Worm (Caenorhabditis elegans): Measurements from ENCODE around the gene F48C5.2.

The F48C5.2 gene

DNA sequence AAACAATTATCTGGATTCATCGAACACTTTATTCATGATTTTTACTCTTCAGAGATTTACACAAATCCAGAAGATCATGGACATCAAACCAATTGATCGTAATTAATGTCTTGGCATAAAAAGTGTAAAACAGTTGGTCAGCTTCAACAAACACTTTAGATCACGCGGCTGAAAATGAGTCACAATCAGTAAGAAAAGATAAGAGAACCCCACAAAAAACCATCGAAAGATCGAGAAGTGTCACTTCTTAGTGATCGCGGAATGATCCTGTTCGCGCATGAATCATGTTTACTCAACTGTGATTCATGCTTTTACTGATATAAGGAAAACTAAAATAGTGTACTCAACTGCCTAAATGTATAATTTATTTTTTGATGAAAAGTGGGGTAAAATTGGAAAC lies 44.7 kb downstream of the F48C5.2 start (continued):
- no peak for TF ChIP-seq madf-5 (GFP tag; IDR thresholded peaks at IDR 0.05)
- no peak for TF ChIP-seq lin-1 (GFP tag; IDR thresholded peaks at IDR 0.05)
- TF ChIP-seq arid-1 (GFP tag; conservative IDR thresholded peaks at IDR 0.05) = no peak
- TF ChIP-seq nhr-237 (tag; optimal IDR thresholded peaks at IDR 0.05) = no peak
- TF ChIP-seq Y105C5A.15 (GFP tag; IDR thresholded peaks at IDR 0.05) = no peak
- TF ChIP-seq aha-1 (tag) = peak; percentile 95
- no peak for TF ChIP-seq attf-4 (tag; optimal IDR thresholded peaks at IDR 0.05)
- TF ChIP-seq pha-4 (GFP tag; IDR thresholded peaks at IDR 0.05) = peak; percentile 28; the same call in 1 of the 2 replicates
- peak; percentile 50 for TF ChIP-seq pha-4 (tag; optimal IDR thresholded peaks at IDR 0.05)
- no peak for TF ChIP-seq lin-39 (tag; optimal IDR thresholded peaks at IDR 0.05)
- TF ChIP-seq Y75B8A.6 (GFP tag; IDR thresholded peaks at IDR 0.05) = no peak
- no peak for TF ChIP-seq ama-1 (optimal IDR thresholded peaks at IDR 0.05)

DNA sequence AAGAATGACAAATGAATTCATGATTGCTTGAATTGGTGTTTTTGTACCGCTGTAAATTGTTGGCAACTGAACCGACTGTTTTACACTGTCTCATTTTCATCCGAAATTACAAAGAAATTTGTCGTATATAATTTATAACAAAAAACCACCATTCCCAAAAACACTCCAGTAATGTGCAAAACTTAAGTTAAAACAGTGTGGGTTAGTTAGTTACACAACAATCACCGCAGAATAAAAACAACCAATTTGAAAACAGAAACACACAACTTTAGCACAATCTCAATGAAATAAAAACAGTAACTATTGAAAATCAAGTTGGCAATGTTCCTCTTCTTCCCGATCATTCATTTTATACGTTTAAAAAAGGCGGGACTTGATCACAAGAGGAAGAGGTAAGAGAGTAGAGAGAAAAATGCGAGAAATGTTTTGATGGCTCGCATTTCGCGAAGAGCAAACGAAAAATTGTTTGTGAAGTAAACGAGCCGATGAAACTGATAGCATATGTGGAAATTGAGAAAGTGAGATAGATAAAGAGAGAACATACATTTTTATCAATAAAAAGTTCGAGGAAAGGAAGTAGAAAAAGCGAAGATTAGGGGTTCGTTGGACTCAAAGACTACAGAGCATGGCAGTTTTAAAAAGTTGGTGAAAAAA lies 46.3 kb downstream of the F48C5.2 start, which contains the start of gene F08B12.4:
F08B12.4 (minus strand) TSS at position 51 of the 654 bp plus-strand sequence.
- TF ChIP-seq hmg-1.1 (GFP tag; IDR thresholded peaks at IDR 0.05) (no peak), nhr-77 (tag; optimal IDR thresholded peaks at IDR 0.05) (peak; percentile 56), fkh-10 (GFP tag; optimal IDR thresholded peaks at IDR 0.05) (no peak), ceh-44 (GFP tag; IDR thresholded peaks at IDR 0.05) (no peak), nhr-11 (tag; optimal IDR thresholded peaks at IDR 0.05) (peak; percentile 41), ceh-20 (GFP tag; IDR thresholded peaks at IDR 0.05) (no peak), duxl-1 (tag; optimal IDR thresholded peaks at IDR 0.05; ENCODE audit: poor library complexity) (no peak), F44E2.7 (GFP tag; IDR thresholded peaks at IDR 0.05) (no peak), mxl-2 (GFP tag; conservative IDR thresholded peaks at IDR 0.05) (no peak), snpc-1.2 (GFP tag; IDR thresholded peaks at IDR 0.05) (no peak), arid-1 (GFP tag; conservative IDR thresholded peaks at IDR 0.05) (no peak), hlh-30 (tag; optimal IDR thresholded peaks at IDR 0.05; ENCODE audit: insufficient read depth) (peak; percentile 53), lsy-2 (tag; optimal IDR thresholded peaks at IDR 0.05) (peak in 1 of 2 experiments; percentile 46), Y48G9A.11 (GFP tag; IDR thresholded peaks at IDR 0.05) (no peak), vab-7 (GFP tag; IDR thresholded peaks at IDR 0.05) (no peak), tra-1 (GFP tag; IDR thresholded peaks at IDR 0.05) (no peak), saeg-2 (GFP tag; IDR thresholded peaks at IDR 0.05) (no peak), gei-8 (GFP tag; optimal IDR thresholded peaks at IDR 0.05) (no peak), attf-4 (tag; optimal IDR thresholded peaks at IDR 0.05) (no peak), unc-130 (GFP tag; optimal IDR thresholded peaks at IDR 0.05) (no peak), lin-13 (GFP tag; optimal IDR thresholded peaks at IDR 0.05) (no peak), D1046.2 (GFP tag; IDR thresholded peaks at IDR 0.05) (no peak), zip-11 (GFP tag; IDR thresholded peaks at IDR 0.05) (no peak), nhr-6 (tag; optimal IDR thresholded peaks at IDR 0.05) (peak; percentile 42), ceh-28 (tag; optimal IDR thresholded peaks at IDR 0.05) (no peak), hlh-11 (tag; optimal IDR thresholded peaks at IDR 0.05) (peak; percentile 65), nhr-76 (tag; optimal IDR thresholded peaks at IDR 0.05) (no peak), zag-1 (tag; optimal IDR thresholded peaks at IDR 0.05) (no peak), ztf-11 (tag; optimal IDR thresholded peaks at IDR 0.05) (no peak), ztf-7 (tag; optimal IDR thresholded peaks at IDR 0.05) (no peak), pha-4 (GFP tag; IDR thresholded peaks at IDR 0.05) (no peak), pha-4 (tag; optimal IDR thresholded peaks at IDR 0.05) (no peak), daf-16 (GFP tag; optimal IDR thresholded peaks at IDR 0.05) (peak in 1 of 2 experiments; percentile 27), daf-16 (tag; optimal IDR thresholded peaks at IDR 0.05) (peak; percentile 83), ces-1 (GFP tag; optimal IDR thresholded peaks at IDR 0.05) (no peak), nhr-41 (GFP tag; IDR thresholded peaks at IDR 0.05) (no peak), lin-38 (GFP tag; IDR thresholded peaks at IDR 0.05) (no peak), Y75B8A.6 (GFP tag; IDR thresholded peaks at IDR 0.05) (no peak), T20F7.1 (GFP tag; optimal IDR thresholded peaks at IDR 0.05) (peak; percentile 11), ama-1 (optimal IDR thresholded peaks at IDR 0.05) (peak; percentile 47), R02D3.7 (tag; optimal IDR thresholded peaks at IDR 0.05) (no peak), dve-1 (tag; optimal IDR thresholded peaks at IDR 0.05; ENCODE audit: insufficient read depth) (peak; percentile 81), mdt-29 (GFP tag; IDR thresholded peaks at IDR 0.05) (no peak), zfp-2 (tag; optimal IDR thresholded peaks at IDR 0.05) (no peak)

All from whole organism, L4 larva.